Fruit fly (Drosophila melanogaster) whole organism: ENCODE data around the gene Lk.

Source experiments
- CG8478 ChIP-seq: fragments of >200 bp; optimal IDR thresholded peaks from 2 replicates; lab custom pipeline; 2018; ENCODE audit warnings: inconsistent platforms
- EcR ChIP-seq, 2 experiments: fragments of >200 bp; optimal IDR thresholded peaks; 2 replicates each; lab custom pipeline; 2017; ENCODE audit warnings: missing biosample characterization in 2 of 2, missing genetic modification characterization in 2 of 2, missing genetic modification reagents in 2 of 2

The Lk gene

DNA sequence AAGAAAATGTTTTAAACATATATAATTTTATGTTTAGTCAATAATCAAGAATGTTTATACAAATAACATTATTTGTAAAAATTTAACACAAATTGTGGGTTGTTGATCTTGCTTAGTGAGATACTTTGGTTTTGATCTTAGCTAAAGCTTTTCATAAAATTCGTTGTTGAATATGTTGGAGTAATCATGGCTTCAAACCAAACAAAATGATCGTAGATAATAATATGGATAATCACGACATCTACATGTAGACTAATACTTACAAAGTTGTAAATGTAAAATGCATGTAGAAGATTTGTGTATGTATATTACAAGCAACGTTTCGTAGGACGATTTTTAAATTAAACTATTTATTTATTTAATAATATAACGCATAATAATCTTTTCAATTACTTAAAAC is 47.3 kb downstream of the Lk start:
- TF ChIP-seq EcR (GFP tag; optimal IDR thresholded peaks at IDR 0.05; lab: Kevin White, UChicago) (no peak), CG8478 (no peak)
